Fruit fly (Drosophila melanogaster) whole organism, prepupa: Measurements from ENCODE around the gene CG32260.

Experiments
- Blimp-1 ChIP-seq: fragments of 200-800 bp; sonication (Bioruptor generic); optimal IDR thresholded peaks from 3 replicates; lab custom pipeline; 2017; ENCODE audit warnings: missing biosample characterization, missing genetic modification characterization, mild to moderate bottlenecking, moderate library complexity, missing genetic modification reagents
- CG10631 ChIP-seq: fragments of 200-800 bp; sonication (Bioruptor generic); optimal IDR thresholded peaks from 2 replicates; lab custom pipeline; 2016; ENCODE audit warnings: missing biosample characterization, missing genetic modification characterization
- CG11294 ChIP-seq: fragments of 200-800 bp; sonication (Bioruptor generic); IDR thresholded peaks from 2 replicates; pipeline ENCODE4 v1.3.6; 2022; ENCODE audit warnings: missing biosample characterization, missing genetic modification characterization
- CG11762 ChIP-seq: fragments of 200-800 bp; sonication (Bioruptor generic); optimal IDR thresholded peaks from 3 replicates; lab custom pipeline; 2016; ENCODE audit warnings: missing biosample characterization, missing genetic modification characterization; ENCODE audit not compliant: insufficient read depth
- CG15336 ChIP-seq: fragments of 200-800 bp; sonication (Bioruptor generic); IDR thresholded peaks from 2 replicates; pipeline ENCODE4 v1.3.6; 2022; ENCODE audit warnings: missing biosample characterization, missing genetic modification characterization
- CG1621 ChIP-seq: fragments of 200-800 bp; sonication (Bioruptor generic); optimal IDR thresholded peaks from 3 replicates; lab custom pipeline; 2018; ENCODE audit warnings: missing biosample characterization, mild to moderate bottlenecking, missing genetic modification characterization
- CG16779 ChIP-seq: fragments of 200-800 bp; sonication (Bioruptor generic); optimal IDR thresholded peaks from 3 replicates; lab custom pipeline; 2017; ENCODE audit warnings: missing biosample characterization, mild to moderate bottlenecking, missing genetic modification characterization
- CG31627 ChIP-seq: fragments of 200-800 bp; sonication (Bioruptor generic); optimal IDR thresholded peaks from 3 replicates; lab custom pipeline; 2016; ENCODE audit warnings: missing biosample characterization, missing genetic modification characterization
- CG32006 ChIP-seq: fragments of 200-800 bp; sonication (Bioruptor generic); optimal IDR thresholded peaks from 3 replicates; lab custom pipeline; 2017; ENCODE audit warnings: missing biosample characterization, mild to moderate bottlenecking, missing genetic modification characterization
- CG34406 ChIP-seq: fragments of 200-800 bp; sonication (Bioruptor generic); optimal IDR thresholded peaks from 3 replicates; lab custom pipeline; 2016; ENCODE audit warnings: missing biosample characterization, missing genetic modification characterization
- CG3919 ChIP-seq: fragments of 200-800 bp; sonication (Bioruptor generic); optimal IDR thresholded peaks from 3 replicates; lab custom pipeline; 2016; ENCODE audit warnings: missing biosample characterization, missing genetic modification characterization
- CG4318 ChIP-seq: fragments of 200-800 bp; sonication (Bioruptor generic); optimal IDR thresholded peaks from 3 replicates; lab custom pipeline; 2017; ENCODE audit warnings: missing biosample characterization, mild to moderate bottlenecking, missing genetic modification characterization
- CG6163 ChIP-seq: fragments of 200-800 bp; sonication (Bioruptor generic); IDR thresholded peaks from 3 replicates; pipeline ENCODE4 v1.3.6; 2022; ENCODE audit warnings: missing biosample characterization, missing genetic modification characterization
- CG6276 ChIP-seq: fragments of 200-800 bp; sonication (Bioruptor generic); optimal IDR thresholded peaks from 2 replicates; lab custom pipeline; 2017; ENCODE audit warnings: missing biosample characterization, mild to moderate bottlenecking, missing genetic modification characterization
- CG6808 ChIP-seq: fragments of 200-800 bp; sonication (Bioruptor generic); optimal IDR thresholded peaks from 3 replicates; lab custom pipeline; 2017; ENCODE audit warnings: missing biosample characterization, missing genetic modification characterization, mild to moderate bottlenecking, moderate library complexity, missing genetic modification reagents
- CG6854 ChIP-seq: fragments of 200-800 bp; sonication (Bioruptor generic); optimal IDR thresholded peaks from 2 replicates; lab custom pipeline; 2017; ENCODE audit warnings: missing biosample characterization, mild to moderate bottlenecking, missing genetic modification characterization
- CG7368 ChIP-seq: fragments of 200-800 bp; sonication (Bioruptor generic); optimal IDR thresholded peaks from 3 replicates; lab custom pipeline; 2016; ENCODE audit warnings: missing biosample characterization, missing genetic modification characterization
- CG8319 ChIP-seq: fragments of 200-800 bp; sonication (Bioruptor generic); optimal IDR thresholded peaks from 3 replicates; lab custom pipeline; 2016; ENCODE audit warnings: missing biosample characterization, missing genetic modification characterization
- CG8632 ChIP-seq: fragments of 200-800 bp; sonication (Bioruptor generic); optimal IDR thresholded peaks from 3 replicates; lab custom pipeline; 2016; ENCODE audit warnings: missing biosample characterization, missing genetic modification characterization
- CG9139 ChIP-seq: fragments of 200-800 bp; sonication (Bioruptor generic); optimal IDR thresholded peaks from 3 replicates; lab custom pipeline; 2017; ENCODE audit warnings: missing biosample characterization, mild to moderate bottlenecking, missing genetic modification characterization
- Eip75B ChIP-seq: fragments of 200-800 bp; sonication (Bioruptor generic); optimal IDR thresholded peaks from 3 replicates; lab custom pipeline; 2016; ENCODE audit warnings: missing biosample characterization, missing genetic modification characterization
- Eip78C ChIP-seq: fragments of 200-800 bp; sonication (Bioruptor generic); peaks from one replicate; lab custom pipeline; 2016; ENCODE audit warnings: missing biosample characterization, missing genetic modification characterization
- Ets96B ChIP-seq: fragments of 200-800 bp; optimal IDR thresholded peaks from 2 replicates; lab custom pipeline; 2019; ENCODE audit warnings: missing biosample characterization, mild to moderate bottlenecking, missing genetic modification characterization, moderate library complexity
- Gug ChIP-seq: fragments of 200-800 bp; sonication (Bioruptor generic); IDR thresholded peaks from 2 replicates; pipeline ENCODE4 v1.3.6; 2022; ENCODE audit warnings: missing biosample characterization, missing genetic modification characterization
- Hr38 ChIP-seq: sonication (Bioruptor generic); optimal IDR thresholded peaks from 2 replicates; lab custom pipeline; 2016; ENCODE audit warnings: missing biosample characterization, missing genetic modification characterization
- Hr39 ChIP-seq: fragments of 200-800 bp; sonication (Bioruptor generic); optimal IDR thresholded peaks from 2 replicates; lab custom pipeline; 2016; ENCODE audit warnings: missing biosample characterization, missing genetic modification characterization
- Hr4 ChIP-seq: fragments of 200-800 bp; sonication (Bioruptor generic); optimal IDR thresholded peaks from 3 replicates; lab custom pipeline; 2016; ENCODE audit warnings: missing biosample characterization, missing genetic modification characterization
- Lpt ChIP-seq: fragments of 200-800 bp; sonication (Bioruptor generic); optimal IDR thresholded peaks from 3 replicates; lab custom pipeline; 2016; ENCODE audit warnings: missing biosample characterization, missing genetic modification characterization
- OdsH ChIP-seq: fragments of 200-800 bp; sonication (Bioruptor generic); optimal IDR thresholded peaks from 3 replicates; lab custom pipeline; 2016; ENCODE audit warnings: missing biosample characterization, missing genetic modification characterization
- Sox102F ChIP-seq: fragments of 200-800 bp; sonication (Bioruptor generic); optimal IDR thresholded peaks from 2 replicates; lab custom pipeline; 2016; ENCODE audit warnings: missing biosample characterization, mild to moderate bottlenecking, missing genetic modification characterization
- Sox14 ChIP-seq: fragments of 200-800 bp; sonication (Bioruptor generic); optimal IDR thresholded peaks from 3 replicates; lab custom pipeline; 2016; ENCODE audit warnings: missing biosample characterization, missing genetic modification characterization
- Sox15 ChIP-seq: fragments of 200-800 bp; sonication (Bioruptor generic); optimal IDR thresholded peaks from 3 replicates; lab custom pipeline; 2016; ENCODE audit warnings: missing biosample characterization, missing genetic modification characterization
- achi ChIP-seq: fragments of 200-800 bp; sonication (Bioruptor generic); optimal IDR thresholded peaks from 3 replicates; lab custom pipeline; 2016; ENCODE audit warnings: missing biosample characterization, missing genetic modification characterization
- eg ChIP-seq: fragments of 200-800 bp; sonication (Bioruptor generic); IDR thresholded peaks from 3 replicates; pipeline ENCODE4 v1.3.6; 2022; ENCODE audit warnings: missing biosample characterization, missing genetic modification characterization
- esn ChIP-seq: fragments of 200-800 bp; sonication (Bioruptor generic); optimal IDR thresholded peaks from 2 replicates; lab custom pipeline; 2016; ENCODE audit warnings: missing biosample characterization, mild to moderate bottlenecking, missing genetic modification characterization, moderate library complexity
- fd59A ChIP-seq: fragments of 200-800 bp; sonication (Bioruptor generic); optimal IDR thresholded peaks from 2 replicates; lab custom pipeline; 2017; ENCODE audit warnings: missing biosample characterization, mild to moderate bottlenecking, missing genetic modification characterization, missing genetic modification reagents
- fd85E ChIP-seq: fragments of 200-800 bp; sonication (Bioruptor generic); optimal IDR thresholded peaks from 3 replicates; lab custom pipeline; 2016; ENCODE audit warnings: missing biosample characterization, missing genetic modification characterization
- pdm3 ChIP-seq: fragments of 200-800 bp; sonication (Bioruptor generic); optimal IDR thresholded peaks from 3 replicates; lab custom pipeline; 2016; ENCODE audit warnings: missing biosample characterization, missing genetic modification characterization
- salr ChIP-seq, 2 experiments: fragments of 200-800 bp; sonication (Bioruptor generic); optimal IDR thresholded peaks; 3 replicates each; lab custom pipeline; 2016 to 2018; ENCODE audit warnings: missing biosample characterization in 2 of 2, missing genetic modification characterization in 2 of 2, mild to moderate bottlenecking in 1 of 2
- spab ChIP-seq: fragments of 200-800 bp; sonication (Bioruptor generic); optimal IDR thresholded peaks from 2 replicates; lab custom pipeline; 2017; ENCODE audit warnings: missing biosample characterization, mild to moderate bottlenecking, missing genetic modification characterization, missing genetic modification reagents
- ss ChIP-seq, 2 experiments: fragments of 200-800 bp; sonication (Bioruptor generic); optimal IDR thresholded peaks; 2 replicates in 1 of 2; 3 replicates in 1 of 2; lab custom pipeline; 2017 to 2018; ENCODE audit warnings: mild to moderate bottlenecking in 2 of 2, missing biosample characterization in 2 of 2, missing genetic modification characterization in 2 of 2, moderate library complexity in 1 of 2
- topi ChIP-seq: fragments of 200-800 bp; sonication (Bioruptor generic); optimal IDR thresholded peaks from 3 replicates; lab custom pipeline; 2016; ENCODE audit warnings: missing biosample characterization, missing genetic modification characterization
- vri ChIP-seq: fragments of 200-800 bp; sonication (Bioruptor generic); optimal IDR thresholded peaks from 3 replicates; lab custom pipeline; 2016; ENCODE audit warnings: missing biosample characterization, mild to moderate bottlenecking, missing genetic modification characterization

CG32260 gene

DNA sequence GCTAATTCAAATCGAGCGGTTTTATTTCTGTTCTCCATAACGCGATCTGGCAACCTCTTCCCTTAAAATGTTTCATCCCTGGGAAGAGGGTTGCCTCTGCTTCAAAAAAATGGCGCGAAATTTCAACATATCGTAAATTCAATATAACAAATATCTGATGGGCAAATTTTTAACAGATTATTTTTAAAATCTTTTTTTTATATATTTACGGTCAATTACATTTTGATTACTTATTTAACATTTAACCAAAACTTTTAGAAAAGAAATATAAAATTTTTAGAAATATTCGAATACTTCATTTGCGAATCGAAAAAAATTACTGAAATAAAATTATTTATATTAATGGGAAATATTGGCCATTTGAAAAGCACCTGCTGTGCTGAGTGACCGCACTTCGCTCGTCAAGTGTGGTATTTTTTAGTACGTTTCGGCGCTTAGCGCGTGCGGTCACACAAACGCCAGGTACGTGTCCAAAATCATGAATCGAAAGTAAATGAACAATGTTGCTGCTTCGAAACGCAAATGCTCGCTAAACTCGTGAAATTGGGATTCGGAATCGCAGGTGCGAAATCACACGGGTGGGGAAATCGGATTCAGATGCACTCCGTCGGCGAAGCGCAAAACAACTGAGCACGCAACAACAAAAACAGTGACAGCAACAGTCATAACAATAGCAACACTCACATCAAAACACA lies 27.9 kb downstream of the CG32260 start, which contains the start of gene Ero1L (continued):
- peak; percentile 25 for TF ChIP-seq vri
- TF ChIP-seq esn, result peak; percentile 37
- TF ChIP-seq Eip75B (GFP tag; lab: Kevin White, UChicago), result no peak
- TF ChIP-seq Hr4 (GFP tag; lab: Kevin White, UChicago), result no peak
- no peak for TF ChIP-seq CG10631
- TF ChIP-seq CG15336 (GFP tag; lab: Robert Waterston, UW), result no peak
- no peak for TF ChIP-seq CG16779 (tag; lab: Kevin White, UChicago)
- TF ChIP-seq CG1621 (tag; lab: Kevin White, UChicago), result no peak
- no peak for TF ChIP-seq Sox15 (GFP tag; lab: Kevin White, UChicago)
- no peak for TF ChIP-seq CG6808 (GFP tag; lab: Kevin White, UChicago)
- TF ChIP-seq Gug (GFP tag; lab: Robert Waterston, UW), result 0 out of 2 replicates have a peak, but pooled peaks have one; percentile 9
- peak; percentile 2 for TF ChIP-seq pdm3
- no peak for TF ChIP-seq fd59A
- TF ChIP-seq OdsH (GFP tag; lab: Kevin White, UChicago), result no peak
- no peak for TF ChIP-seq Lpt
- peak; percentile 37 for TF ChIP-seq Blimp-1 (GFP tag; lab: Kevin White, UChicago)

- TF ChIP-seq Eip78C (GFP tag; lab: Kevin White, UChicago) (no peak), fd59A (no peak), Ets96B (tag; lab: Kevin White, UChicago) (no peak), CG11762 (GFP tag; lab: Kevin White, UChicago) (no peak), salr (GFP tag; optimal IDR thresholded peaks at IDR 0.05; lab: Kevin White, UChicago) (no peak), Gug (GFP tag; lab: Robert Waterston, UW) (no peak), CG4318 (GFP tag; lab: Kevin White, UChicago) (no peak), CG7368 (GFP tag; lab: Kevin White, UChicago) (no peak), topi (GFP tag; lab: Kevin White, UChicago) (no peak), CG34406 (GFP tag; lab: Kevin White, UChicago) (no peak), CG31627 (no peak)
Measured at dm6 chr3L:4173584-4173983, 31.4 kb downstream of the CG32260 start, which contains the start of gene CG18675. Gene CG18675 (plus strand): TSS chr3L:4173884.

dm6 chr3L:4177981-4178562 lies 35.9 kb downstream of the CG32260 start, which contains the start of gene Teh4:
Gene Teh4 (minus strand): TSS chr3L:4178270.
- TF ChIP-seq CG7368 (GFP tag; lab: Kevin White, UChicago), result no peak
- no peak for TF ChIP-seq CG4318 (GFP tag; lab: Kevin White, UChicago)
- no peak for TF ChIP-seq CG8319 (GFP tag; lab: Kevin White, UChicago)
- peak; percentile 45 for TF ChIP-seq spab (GFP tag; lab: Kevin White, UChicago)
- no peak for TF ChIP-seq Eip78C (GFP tag; lab: Kevin White, UChicago)
- no peak for TF ChIP-seq Sox102F
- TF ChIP-seq Sox15 (GFP tag; lab: Kevin White, UChicago), result no peak
- no peak for TF ChIP-seq CG10631
- no peak for TF ChIP-seq achi
- no peak for TF ChIP-seq CG6276 (GFP tag; lab: Kevin White, UChicago)
- peak in 1 of 2 experiments; percentile 25 for TF ChIP-seq salr (GFP tag; optimal IDR thresholded peaks at IDR 0.05; lab: Kevin White, UChicago)
- peak in 1 of 2 experiments; percentile 72 for TF ChIP-seq ss (GFP tag; optimal IDR thresholded peaks at IDR 0.05; lab: Kevin White, UChicago)
- TF ChIP-seq Sox14 (GFP tag; lab: Kevin White, UChicago), result no peak
- TF ChIP-seq Lpt, result no peak
- TF ChIP-seq CG8632 (GFP tag; lab: Kevin White, UChicago), result no peak
- no peak for TF ChIP-seq Hr38
- TF ChIP-seq OdsH (GFP tag; lab: Kevin White, UChicago), result no peak
- TF ChIP-seq CG6808 (GFP tag; lab: Kevin White, UChicago), result peak; percentile 61
- no peak for TF ChIP-seq CG11762 (GFP tag; lab: Kevin White, UChicago)
- TF ChIP-seq Hr39 (GFP tag; lab: Kevin White, UChicago), result no peak
- no peak for TF ChIP-seq CG32006 (GFP tag; lab: Kevin White, UChicago)
- TF ChIP-seq CG9139 (GFP tag; lab: Kevin White, UChicago), result peak; percentile 44
- no peak for TF ChIP-seq CG6854 (GFP tag; lab: Kevin White, UChicago)
- TF ChIP-seq Gug (GFP tag; lab: Robert Waterston, UW), result no peak
- no peak for TF ChIP-seq CG6163
- TF ChIP-seq eg (GFP tag; lab: Robert Waterston, UW), result 0 out of 3 replicates have a peak, but pooled peaks have one; percentile 34
- TF ChIP-seq fd85E (GFP tag; lab: Kevin White, UChicago), result no peak
- TF ChIP-seq topi (GFP tag; lab: Kevin White, UChicago), result no peak
- TF ChIP-seq Eip75B (GFP tag; lab: Kevin White, UChicago), result no peak
- TF ChIP-seq CG11294 (GFP tag; lab: Robert Waterston, UW), result no peak
- TF ChIP-seq esn, result no peak
- peak; percentile 24 for TF ChIP-seq fd59A
- no peak for TF ChIP-seq CG3919
- peak; percentile 38 for TF ChIP-seq CG1621 (tag; lab: Kevin White, UChicago)
